Worm (Caenorhabditis elegans) whole organism, L4 larva: ENCODE data around the gene szy-20.
A peak's percentile ranks its signal among the peaks of the same experiment; 100 is the strongest.

ENCODE experiments used
- F10B5.3 ChIP-seq: sonication (generic microtip); optimal IDR thresholded peaks from 2 replicates; lab custom pipeline; 2016; ENCODE audit warnings: mild to moderate bottlenecking, missing genetic modification characterization, missing compliant biosample characterization
- F49E8.2 ChIP-seq: sonication (generic microtip); optimal IDR thresholded peaks from 2 replicates; lab custom pipeline; 2016; ENCODE audit warnings: missing compliant biosample characterization, mild to moderate bottlenecking, missing genetic modification characterization, borderline replicate concordance
- T20F7.1 ChIP-seq: fragments of 200-800 bp; sonication (Bioruptor generic); optimal IDR thresholded peaks from 2 replicates; lab custom pipeline; 2018; ENCODE audit warnings: mild to moderate bottlenecking, missing genetic modification characterization, missing compliant biosample characterization
- Y48G9A.11 ChIP-seq: fragments of 200-800 bp; sonication (Bioruptor generic); IDR thresholded peaks from 2 replicates; pipeline ENCODE4 v1.3.6; 2022; ENCODE audit warnings: missing genetic modification reagents, missing genetic modification characterization, missing compliant biosample characterization
- ZK337.2 ChIP-seq: fragments of 200-800 bp; sonication (Bioruptor generic); IDR thresholded peaks from 2 replicates; pipeline ENCODE4 v1.3.6; 2022; ENCODE audit warnings: missing genetic modification reagents, missing genetic modification characterization, missing compliant biosample characterization
- ZK546.5 ChIP-seq, 2 experiments: sonication (generic microtip); optimal IDR thresholded peaks; 2 replicates each; lab custom pipeline; 2017; ENCODE audit warnings: missing biosample characterization in 2 of 2, missing genetic modification characterization in 2 of 2
- aha-1 ChIP-seq: fragments of 150-350 bp; peaks from one replicate; lab custom pipeline; 2014; ENCODE audit warnings: missing biosample characterization, missing genetic modification characterization
- aly-2 ChIP-seq: sonication (generic microtip); optimal IDR thresholded peaks from 2 replicates; lab custom pipeline; 2018; ENCODE audit warnings: missing biosample characterization, missing genetic modification characterization
- ama-1 ChIP-seq: fragments of 150-350 bp; optimal IDR thresholded peaks from 2 replicates; lab custom pipeline; 2014; ENCODE audit warnings: inconsistent platforms, mixed read lengths
- attf-4 ChIP-seq: sonication (generic microtip); optimal IDR thresholded peaks from 3 replicates; lab custom pipeline; 2017; ENCODE audit warnings: missing biosample characterization, missing genetic modification characterization
- ceh-28 ChIP-seq: fragments of 150-350 bp; optimal IDR thresholded peaks from 2 replicates; lab custom pipeline; 2014; ENCODE audit warnings: missing biosample characterization, missing genetic modification reagents, missing genetic modification characterization
- ceh-62 ChIP-seq: sonication (generic microtip); optimal IDR thresholded peaks from 2 replicates; lab custom pipeline; 2017; ENCODE audit warnings: missing biosample characterization, missing genetic modification characterization
- ces-1 ChIP-seq: fragments of 150-350 bp; sonication (generic microtip); optimal IDR thresholded peaks from 4 replicates; lab custom pipeline; 2014; ENCODE audit warnings: missing biosample characterization, missing genetic modification reagents, missing genetic modification characterization
- daf-16 ChIP-seq, 3 experiments: sonication (generic microtip); optimal IDR thresholded peaks; 2 replicates each; lab custom pipeline; 2016 to 2017; ENCODE audit warnings: missing genetic modification characterization in 3 of 3, missing genetic modification reagents in 3 of 3, mild to moderate bottlenecking in 2 of 3, missing compliant biosample characterization in 2 of 3, missing biosample characterization in 1 of 3, moderate library complexity in 1 of 3
- daf-19 ChIP-seq: fragments of 200-800 bp; sonication (Bioruptor generic); conservative IDR thresholded peaks from 2 replicates; pipeline ENCODE4 v1.3.6; 2022; ENCODE audit warnings: missing genetic modification characterization, missing compliant biosample characterization
- daf-8 ChIP-seq: fragments of 200-800 bp; sonication (Bioruptor generic); IDR thresholded peaks from 2 replicates; pipeline ENCODE4 v1.3.6; 2022; ENCODE audit warnings: missing genetic modification characterization, missing compliant biosample characterization
- dmd-9 ChIP-seq: fragments of 200-800 bp; sonication (Bioruptor generic); IDR thresholded peaks from 2 replicates; pipeline ENCODE4 v1.3.6; 2022; ENCODE audit warnings: missing genetic modification reagents, missing genetic modification characterization, missing compliant biosample characterization
- dpl-1 ChIP-seq: fragments of 150-350 bp; optimal IDR thresholded peaks from 2 replicates; lab custom pipeline; 2014; ENCODE audit warnings: missing biosample characterization, missing genetic modification reagents, missing genetic modification characterization
- dve-1 ChIP-seq: sonication (generic microtip); optimal IDR thresholded peaks from 2 replicates; lab custom pipeline; 2017; ENCODE audit warnings: antibody characterized with exemption, mild to moderate bottlenecking, missing genetic modification characterization, missing compliant biosample characterization; ENCODE audit not compliant: insufficient read depth
- fos-1 ChIP-seq: fragments of 150-350 bp; optimal IDR thresholded peaks from 2 replicates; lab custom pipeline; 2014; ENCODE audit warnings: missing biosample characterization, missing genetic modification characterization
- hif-1 ChIP-seq, 2 experiments: sonication (generic microtip); optimal IDR thresholded peaks; 2 replicates each; lab custom pipeline; 2016 to 2017; ENCODE audit warnings: missing compliant biosample characterization in 2 of 2, missing genetic modification characterization in 2 of 2, missing genetic modification reagents in 2 of 2, missing genotype in 2 of 2, mild to moderate bottlenecking in 1 of 2
- hlh-11 ChIP-seq: fragments of 200-800 bp; sonication (Bioruptor generic); optimal IDR thresholded peaks from 2 replicates; lab custom pipeline; 2018; ENCODE audit warnings: mild to moderate bottlenecking, missing genetic modification characterization, missing compliant biosample characterization
- jun-1 ChIP-seq: fragments of 150-350 bp; optimal IDR thresholded peaks from 2 replicates; lab custom pipeline; 2014; ENCODE audit warnings: missing biosample characterization, missing genetic modification reagents, missing genetic modification characterization
- lin-13 ChIP-seq: fragments of 150-350 bp; optimal IDR thresholded peaks from 2 replicates; lab custom pipeline; 2014; ENCODE audit warnings: missing biosample characterization, missing genetic modification reagents, missing genetic modification characterization
- lin-15B ChIP-seq: fragments of 150-350 bp; sonication (generic microtip); optimal IDR thresholded peaks from 3 replicates; lab custom pipeline; 2014; ENCODE audit warnings: missing biosample characterization, missing genetic modification characterization
- lin-39 ChIP-seq: fragments of 150-350 bp; optimal IDR thresholded peaks from 2 replicates; lab custom pipeline; 2014; ENCODE audit warnings: missing biosample characterization, missing genetic modification reagents, missing genetic modification characterization
- lir-3 ChIP-seq: sonication (generic microtip); optimal IDR thresholded peaks from 2 replicates; lab custom pipeline; 2016; ENCODE audit warnings: mild to moderate bottlenecking, missing genetic modification characterization, missing compliant biosample characterization
- madf-5 ChIP-seq, 2 experiments: fragments of 200-800 bp; sonication (Bioruptor generic); IDR thresholded peaks; 2 replicates each; pipeline ENCODE4 v1.3.6; 2022; ENCODE audit warnings: missing compliant biosample characterization in 2 of 2, missing genetic modification characterization in 2 of 2
- mep-1 ChIP-seq: fragments of 150-350 bp; sonication (generic microtip); optimal IDR thresholded peaks from 3 replicates; lab custom pipeline; 2014; ENCODE audit warnings: missing biosample characterization, missing genetic modification characterization
- mxl-3 ChIP-seq: fragments of 200-800 bp; sonication (Bioruptor generic); optimal IDR thresholded peaks from 2 replicates; lab custom pipeline; 2018; ENCODE audit warnings: mild to moderate bottlenecking, missing genetic modification characterization, missing compliant biosample characterization
- nhr-10 ChIP-seq: fragments of 150-350 bp; optimal IDR thresholded peaks from 2 replicates; lab custom pipeline; 2014; ENCODE audit warnings: missing biosample characterization, missing genetic modification characterization
- nhr-102 ChIP-seq: sonication (generic microtip); optimal IDR thresholded peaks from 2 replicates; lab custom pipeline; 2016; ENCODE audit warnings: mild to moderate bottlenecking, missing genetic modification characterization, moderate library complexity, missing compliant biosample characterization
- nhr-28 ChIP-seq: fragments of 150-350 bp; optimal IDR thresholded peaks from 2 replicates; lab custom pipeline; 2014; ENCODE audit warnings: missing biosample characterization, missing genetic modification characterization
- nhr-42 ChIP-seq: fragments of 200-800 bp; sonication (Bioruptor generic); IDR thresholded peaks from 2 replicates; pipeline ENCODE4 v1.3.6; 2022; ENCODE audit warnings: missing genetic modification characterization, missing compliant biosample characterization
- nhr-77 ChIP-seq: fragments of 150-350 bp; optimal IDR thresholded peaks from 2 replicates; lab custom pipeline; 2014; ENCODE audit warnings: missing biosample characterization, missing genetic modification characterization
- rbr-2 ChIP-seq: sonication (generic microtip); optimal IDR thresholded peaks from 2 replicates; lab custom pipeline; 2016; ENCODE audit warnings: missing genotype, missing genetic modification characterization, missing compliant biosample characterization
- sdz-12 ChIP-seq: fragments of 200-800 bp; sonication (Bioruptor generic); optimal IDR thresholded peaks from 2 replicates; lab custom pipeline; 2018; ENCODE audit warnings: mild to moderate bottlenecking, missing genetic modification characterization, missing compliant biosample characterization
- snpc-1.2 ChIP-seq: fragments of 200-800 bp; sonication (Bioruptor generic); IDR thresholded peaks from 2 replicates; pipeline ENCODE4 v1.3.6; 2022; ENCODE audit warnings: missing genetic modification reagents, missing genetic modification characterization, missing compliant biosample characterization
- spr-1 ChIP-seq: sonication (generic microtip); optimal IDR thresholded peaks from 2 replicates; lab custom pipeline; 2016; ENCODE audit warnings: mild to moderate bottlenecking, missing genetic modification characterization, missing compliant biosample characterization
- unc-130 ChIP-seq: sonication (generic microtip); optimal IDR thresholded peaks from 2 replicates; lab custom pipeline; 2016; ENCODE audit warnings: missing genetic modification reagents, missing genetic modification characterization, missing compliant biosample characterization
- zag-1 ChIP-seq: fragments of 150-350 bp; optimal IDR thresholded peaks from 2 replicates; lab custom pipeline; 2014; ENCODE audit warnings: missing biosample characterization, missing genetic modification characterization
- zfp-2 ChIP-seq: sonication (generic microtip); optimal IDR thresholded peaks from 2 replicates; lab custom pipeline; 2016; ENCODE audit warnings: mild to moderate bottlenecking, missing genetic modification characterization, missing compliant biosample characterization
- zfp-3 ChIP-seq: fragments of 200-800 bp; sonication (Bioruptor generic); conservative IDR thresholded peaks from 2 replicates; pipeline ENCODE4 v1.3.6; 2022; ENCODE audit warnings: missing genetic modification reagents, missing genetic modification characterization, missing compliant biosample characterization
- ztf-7 ChIP-seq: fragments of 150-350 bp; optimal IDR thresholded peaks from 2 replicates; lab custom pipeline; 2014; ENCODE audit warnings: missing biosample characterization, missing genetic modification characterization

szy-20 gene

DNA sequence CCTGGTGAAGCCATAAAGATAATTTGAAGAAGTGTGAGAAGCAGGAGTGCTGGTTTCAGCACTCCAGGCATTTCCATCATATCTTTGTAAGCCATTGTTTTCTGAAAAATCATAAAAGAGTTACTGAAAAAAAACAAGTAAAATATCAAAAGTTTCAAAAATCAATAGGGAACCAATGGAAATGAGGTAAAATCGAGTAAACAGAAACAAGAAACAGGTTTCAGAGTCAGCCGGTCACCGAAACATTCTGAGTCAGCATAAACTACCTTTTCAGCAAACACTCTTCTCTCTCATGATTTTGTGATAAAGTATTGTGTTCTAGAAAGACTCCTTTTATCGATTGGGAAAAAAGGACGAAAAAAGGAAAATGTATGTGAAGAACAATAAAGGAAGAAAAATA, 20.3 kb upstream of the szy-20 start, which contains the start of gene C18E9.9:
Gene C18E9.9, minus strand, starts transcription at position 101 of the 400 bp plus-strand sequence.
- TF ChIP-seq daf-16 (GFP tag; optimal IDR thresholded peaks at IDR 0.05; lab: Kevin White, UChicago), result no peak
- TF ChIP-seq daf-16 (tag; optimal IDR thresholded peaks at IDR 0.05; lab: Kevin White, UChicago), result peak; percentile 38
- TF ChIP-seq nhr-77 (tag; lab: Kevin White, UChicago), result peak; percentile 0
- peak; percentile 3 for TF ChIP-seq nhr-28 (tag; lab: Kevin White, UChicago)
- TF ChIP-seq dve-1, result peak; percentile 17
- TF ChIP-seq hlh-11 (tag; lab: Kevin White, UChicago), result peak; percentile 20
- TF ChIP-seq ZK546.5 (tag; optimal IDR thresholded peaks at IDR 0.05; lab: Kevin White, UChicago), result no peak
- TF ChIP-seq aly-2 (tag; lab: Kevin White, UChicago), result no peak

DNA sequence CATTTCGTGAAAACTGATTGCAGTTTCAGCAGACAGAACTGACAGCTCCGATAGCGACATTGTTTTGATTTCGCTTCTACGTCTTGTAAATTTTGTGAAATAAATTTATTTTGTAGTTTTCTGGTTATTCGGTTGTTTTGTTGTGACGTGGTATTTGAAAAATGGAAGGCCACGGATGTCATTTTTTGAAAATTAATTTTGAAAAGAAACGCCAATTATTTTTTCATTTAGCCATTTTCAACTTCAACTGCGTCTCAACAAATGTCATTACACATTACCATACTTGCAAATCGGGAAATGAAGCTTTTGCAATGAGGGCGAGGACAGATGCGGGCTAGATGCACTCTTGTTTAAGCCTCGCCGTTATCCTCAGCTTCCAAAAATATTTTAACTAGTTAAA, 18.8 kb upstream of the szy-20 start, which contains the start of gene C18E9.8:
Gene C18E9.8, minus strand, starts transcription at position 101 of the 400 bp plus-strand sequence.
- peak; percentile 79 for TF ChIP-seq aha-1 (tag; lab: Kevin White, UChicago)
- no peak for TF ChIP-seq sdz-12 (GFP tag; lab: Kevin White, UChicago)
- peak; percentile 21 for TF ChIP-seq nhr-102
- TF ChIP-seq ztf-7 (tag; lab: Kevin White, UChicago), result no peak

DNA sequence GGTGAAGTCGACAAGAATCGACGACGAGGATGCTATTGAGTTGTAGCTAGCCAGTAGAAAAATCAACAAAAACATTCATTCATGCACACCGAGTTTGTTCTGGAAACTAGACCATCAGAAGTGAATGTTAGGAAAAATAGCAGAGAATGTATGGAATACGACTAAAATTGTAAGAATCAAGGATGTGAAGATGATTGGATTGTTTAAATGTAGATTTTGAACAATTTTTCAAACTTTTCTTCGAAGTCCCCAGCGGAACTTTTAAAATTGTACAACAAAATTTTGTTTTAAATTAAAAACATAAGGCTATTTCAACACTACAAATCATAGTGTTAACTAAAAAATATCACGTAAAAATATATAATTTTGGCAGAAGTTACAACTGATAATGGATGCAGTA, 13.6 kb upstream of the szy-20 start, which contains the start of gene C18E9.7:
Gene C18E9.7, minus strand, starts transcription at position 101 of the 400 bp plus-strand sequence.
- TF ChIP-seq nhr-77 (tag; lab: Kevin White, UChicago), result no peak
- TF ChIP-seq daf-8 (GFP tag; lab: Robert Waterston, UW), result no peak
- no peak for TF ChIP-seq lin-15B (tag; lab: Kevin White, UChicago)
- no peak for TF ChIP-seq mxl-3 (GFP tag; lab: Kevin White, UChicago)
- TF ChIP-seq sdz-12 (GFP tag; lab: Kevin White, UChicago), result no peak
- no peak for TF ChIP-seq zag-1 (tag; lab: Kevin White, UChicago)
- no peak for TF ChIP-seq ZK337.2 (GFP tag; lab: Robert Waterston, UW)
- no peak for TF ChIP-seq zfp-2
- TF ChIP-seq Y48G9A.11 (GFP tag; lab: Robert Waterston, UW), result no peak
- no peak for TF ChIP-seq spr-1 (tag; lab: Kevin White, UChicago)
- no peak for TF ChIP-seq lin-39 (tag; lab: Kevin White, UChicago)
- TF ChIP-seq daf-16 (GFP tag; optimal IDR thresholded peaks at IDR 0.05; lab: Kevin White, UChicago), result no peak
- no peak for TF ChIP-seq daf-16 (tag; optimal IDR thresholded peaks at IDR 0.05; lab: Kevin White, UChicago)
- TF ChIP-seq madf-5 (GFP tag; IDR thresholded peaks at IDR 0.05; lab: Robert Waterston, UW), result no peak
- TF ChIP-seq rbr-2 (tag; lab: Kevin White, UChicago), result no peak
- TF ChIP-seq daf-19 (GFP tag; lab: Robert Waterston, UW), result no peak
- TF ChIP-seq dmd-9 (GFP tag; lab: Robert Waterston, UW), result no peak
- no peak for TF ChIP-seq F49E8.2 (tag; lab: Kevin White, UChicago)
- no peak for TF ChIP-seq fos-1
- no peak for TF ChIP-seq T20F7.1
- TF ChIP-seq hif-1 (tag; optimal IDR thresholded peaks at IDR 0.05; lab: Kevin White, UChicago), result no peak

DNA sequence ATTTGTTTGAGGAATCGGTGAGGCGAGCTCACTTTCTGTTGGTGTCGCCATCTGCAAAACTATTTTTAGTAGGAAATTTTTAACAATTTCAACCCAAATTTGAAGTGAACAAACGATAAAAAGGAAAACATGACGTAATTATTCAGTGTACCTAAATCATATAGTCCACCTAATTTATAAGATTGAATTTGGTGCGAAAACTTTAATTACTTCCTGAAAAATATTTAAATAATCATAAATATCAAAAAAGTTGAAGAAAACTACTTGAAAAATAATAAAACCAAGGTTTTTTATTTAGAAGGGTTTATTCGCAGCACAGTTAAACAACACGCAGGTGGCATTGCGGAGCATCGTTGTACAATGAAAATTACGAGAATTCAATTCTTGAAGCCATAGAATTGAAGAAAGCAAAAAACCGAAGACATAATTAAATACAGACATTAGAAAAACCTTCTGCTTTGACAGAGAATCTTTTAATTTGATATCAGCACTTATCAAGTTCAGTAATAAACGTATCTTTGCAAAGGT, 4.4 kb upstream of the szy-20 start, which contains the start of gene tomm-40:
Gene tomm-40, minus strand, starts transcription at position 51 of the 528 bp plus-strand sequence.
- TF ChIP-seq dpl-1 (GFP tag; lab: Kevin White, UChicago) (peak; percentile 44), T20F7.1 (peak; percentile 94), nhr-10 (tag; lab: Kevin White, UChicago) (no peak)
- TF ChIP-seq, all 104 proteins: peak for 2

DNA sequence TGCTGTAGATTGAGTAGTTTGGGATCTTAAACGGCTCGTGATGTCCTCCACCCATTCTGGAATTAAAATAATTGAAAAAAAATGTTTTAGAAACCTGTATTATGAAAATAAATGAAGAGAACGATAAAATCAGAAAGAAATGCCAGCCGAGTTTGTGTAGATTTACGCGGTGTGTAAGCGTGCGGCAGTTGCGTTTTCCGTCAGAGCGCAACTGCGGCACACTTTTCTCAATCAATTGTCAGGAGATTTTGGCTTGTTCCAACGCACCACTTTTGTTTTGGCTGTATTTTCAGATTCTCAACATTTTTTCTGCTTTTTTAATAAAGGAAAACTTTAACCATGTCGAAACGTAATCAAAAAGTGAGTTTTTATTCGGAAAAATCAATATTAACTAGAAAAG, 4.3 kb downstream of the szy-20 start, which contains the start of the genes ndub-3 and C18E9.2:
Gene ndub-3, minus strand, starts transcription at position 56 of the 400 bp plus-strand sequence.
Gene C18E9.2, plus strand, starts transcription at position 172 of the 400 bp plus-strand sequence.
- no peak for TF ChIP-seq zfp-3 (GFP tag; lab: Robert Waterston, UW)
- TF ChIP-seq mep-1 (tag; lab: Kevin White, UChicago), result peak; percentile 53
- no peak for TF ChIP-seq ama-1 (lab: Kevin White, UChicago)
- TF ChIP-seq unc-130 (GFP tag; lab: Kevin White, UChicago), result no peak
- TF ChIP-seq nhr-42 (GFP tag; lab: Robert Waterston, UW), result no peak
- no peak for TF ChIP-seq zag-1 (tag; lab: Kevin White, UChicago)
- TF ChIP-seq daf-19 (GFP tag; lab: Robert Waterston, UW), result no peak
- TF ChIP-seq ceh-28 (tag; lab: Kevin White, UChicago), result no peak
- no peak for TF ChIP-seq jun-1 (tag; lab: Kevin White, UChicago)
- no peak for TF ChIP-seq attf-4 (tag; lab: Kevin White, UChicago)
- TF ChIP-seq F10B5.3 (tag; lab: Kevin White, UChicago), result no peak
- TF ChIP-seq ceh-62, result no peak
- no peak for TF ChIP-seq snpc-1.2 (GFP tag; lab: Robert Waterston, UW)
- TF ChIP-seq lir-3 (tag; lab: Kevin White, UChicago), result no peak
- no peak for TF ChIP-seq lin-13 (GFP tag; lab: Kevin White, UChicago)
- TF ChIP-seq hlh-11 (tag; lab: Kevin White, UChicago), result peak; percentile 32
- no peak for TF ChIP-seq ces-1 (GFP tag; lab: Kevin White, UChicago)
